Worm (Caenorhabditis elegans): ENCODE results near the gene ifbp-1.

ifbp-1 gene

DNA sequence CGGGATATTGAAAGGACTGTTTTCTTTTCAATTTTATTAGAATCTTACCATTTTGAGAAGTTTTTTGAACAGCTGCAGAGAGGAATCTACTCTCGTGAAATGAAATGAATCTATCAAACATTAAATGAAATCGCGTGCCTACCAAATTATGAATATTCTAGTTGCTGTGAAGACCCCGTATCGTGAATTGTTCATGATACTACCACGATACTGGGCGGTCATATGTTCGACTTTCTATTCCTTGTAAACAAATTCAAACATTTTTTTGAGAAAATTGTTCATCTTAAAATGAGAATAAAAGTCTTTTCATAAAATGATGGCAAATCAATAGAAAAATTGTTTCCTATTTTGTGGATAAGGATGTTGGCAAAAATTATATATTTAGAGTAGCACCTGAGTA lies 5.7 kb upstream of the ifbp-1 start, which contains the start of gene gcy-34:
gcy-34 (minus strand) TSS at position 101 of the 400 bp plus-strand sequence.
- no peak for TF ChIP-seq unc-30 (tag; optimal IDR thresholded peaks at IDR 0.05)
- TF ChIP-seq vab-15 (tag; optimal IDR thresholded peaks at IDR 0.05), result no peak
- no peak for TF ChIP-seq hlh-4 (tag; optimal IDR thresholded peaks at IDR 0.05)
- no peak for TF ChIP-seq grh-1 (GFP tag; IDR thresholded peaks at IDR 0.05)
- peak; percentile 1 for TF ChIP-seq nhr-11 (tag; optimal IDR thresholded peaks at IDR 0.05)
- no peak for TF ChIP-seq ceh-88 (GFP tag; IDR thresholded peaks at IDR 0.05)

DNA sequence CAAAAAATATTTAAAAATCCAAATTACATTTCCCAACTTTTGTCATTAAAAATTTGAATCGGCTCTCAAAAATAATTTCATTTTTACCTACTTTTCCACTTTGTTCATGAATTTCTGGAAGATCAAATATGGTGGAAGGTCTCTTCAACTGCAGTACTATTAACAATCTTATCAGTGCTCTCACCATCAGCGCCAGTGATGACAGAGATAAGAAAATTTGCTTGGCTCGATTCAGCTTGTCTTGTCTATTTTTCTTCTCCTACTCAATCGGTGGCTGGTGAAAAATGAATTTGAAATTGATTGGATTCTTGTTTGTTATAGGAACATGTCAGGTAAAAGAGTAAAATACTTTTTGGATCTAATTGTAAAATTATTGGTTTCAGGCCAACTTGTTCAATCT lies 918 bp upstream of the ifbp-1 start, which contains the start of gene cpz-2:
cpz-2 (plus strand) TSS at position 210 of the 400 bp plus-strand sequence.
- TF ChIP-seq hlh-4 (tag; optimal IDR thresholded peaks at IDR 0.05) (no peak), elt-2 (tag; optimal IDR thresholded peaks at IDR 0.05) (peak; percentile 56), snu-23 (GFP tag; optimal IDR thresholded peaks at IDR 0.05) (no peak), unc-86 (tag; optimal IDR thresholded peaks at IDR 0.05) (no peak), nhr-77 (tag; optimal IDR thresholded peaks at IDR 0.05) (no peak), lin-13 (GFP tag; optimal IDR thresholded peaks at IDR 0.05) (no peak), zag-1 (tag; optimal IDR thresholded peaks at IDR 0.05) (no peak), aly-2 (tag; optimal IDR thresholded peaks at IDR 0.05) (no peak)

DNA sequence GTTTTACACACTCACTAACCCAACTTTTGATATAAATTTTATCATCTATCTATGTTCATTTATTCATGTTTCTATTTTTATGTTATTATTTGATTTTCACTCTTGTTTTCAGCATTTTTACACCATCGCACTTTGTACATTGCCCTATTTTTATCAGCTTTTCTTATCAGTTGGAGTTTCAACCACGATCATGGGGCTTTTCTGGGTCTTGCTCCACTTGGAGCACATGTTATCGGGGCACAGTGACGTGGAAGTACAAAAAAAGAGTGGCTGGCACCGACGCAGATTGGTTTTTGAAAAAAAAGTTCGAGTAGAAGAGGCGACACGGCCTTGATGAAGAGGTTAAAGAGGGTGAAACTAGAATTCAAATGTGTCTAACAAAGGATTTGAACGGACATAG lies 2.9 kb downstream of the ifbp-1 start:
- TF ChIP-seq C04F5.9 (tag; optimal IDR thresholded peaks at IDR 0.05), result no peak
- peak; percentile 26 for TF ChIP-seq pax-3 (tag; optimal IDR thresholded peaks at IDR 0.05)
- no peak for TF ChIP-seq C34B4.2 (tag; optimal IDR thresholded peaks at IDR 0.05)
- TF ChIP-seq jun-1 (tag; optimal IDR thresholded peaks at IDR 0.05), result peak; percentile 15
- peak; percentile 30 for TF ChIP-seq nhr-20 (tag; optimal IDR thresholded peaks at IDR 0.05)
- no peak for TF ChIP-seq hpl-2 (GFP tag; optimal IDR thresholded peaks at IDR 0.05)
- no peak for TF ChIP-seq aha-1 (tag; optimal IDR thresholded peaks at IDR 0.05)
- no peak for TF ChIP-seq aly-2 (tag; optimal IDR thresholded peaks at IDR 0.05)
- TF ChIP-seq hlh-4 (tag; optimal IDR thresholded peaks at IDR 0.05), result no peak
- no peak for TF ChIP-seq unc-86 (tag; optimal IDR thresholded peaks at IDR 0.05)
- TF ChIP-seq unc-30 (tag; optimal IDR thresholded peaks at IDR 0.05), result no peak
- TF ChIP-seq hlh-17 (GFP tag; optimal IDR thresholded peaks at IDR 0.05; ENCODE audit: borderline replicate concordance), result no peak
- no peak for TF ChIP-seq efl-3 (GFP tag; optimal IDR thresholded peaks at IDR 0.05)
- TF ChIP-seq lin-14 (GFP tag; optimal IDR thresholded peaks at IDR 0.05), result no peak
- no peak for TF ChIP-seq unc-98 (GFP tag; IDR thresholded peaks at IDR 0.05)
- TF ChIP-seq nhr-47 (tag; optimal IDR thresholded peaks at IDR 0.05), result no peak
- TF ChIP-seq sptf-1 (tag; optimal IDR thresholded peaks at IDR 0.05), result no peak
- no peak for TF ChIP-seq pag-3 (tag; optimal IDR thresholded peaks at IDR 0.05; ENCODE audit: borderline replicate concordance, insufficient read depth)
- no peak for TF ChIP-seq unc-62 (GFP tag; optimal IDR thresholded peaks at IDR 0.05)
- no peak for TF ChIP-seq nhr-237 (tag; optimal IDR thresholded peaks at IDR 0.05)
- TF ChIP-seq efl-1 (optimal IDR thresholded peaks at IDR 0.05), result no peak
- peak in 1 of 2 experiments; percentile 60 for TF ChIP-seq efl-1 (GFP tag; optimal IDR thresholded peaks at IDR 0.05 in 1 of 2)
- no peak for TF ChIP-seq egl-13 (tag; optimal IDR thresholded peaks at IDR 0.05)
- TF ChIP-seq sox-4 (tag; optimal IDR thresholded peaks at IDR 0.05), result no peak
- TF ChIP-seq F16B12.6 (tag; optimal IDR thresholded peaks at IDR 0.05), result no peak
- TF ChIP-seq zip-4 (GFP tag; optimal IDR thresholded peaks at IDR 0.05), result no peak
- TF ChIP-seq tlp-1 (tag; optimal IDR thresholded peaks at IDR 0.05), result no peak
- TF ChIP-seq nhr-90 (tag; optimal IDR thresholded peaks at IDR 0.05; ENCODE audit: poor library complexity), result peak; percentile 16
- no peak for TF ChIP-seq ceh-90 (tag; optimal IDR thresholded peaks at IDR 0.05)
- no peak for TF ChIP-seq swsn-7 (tag; optimal IDR thresholded peaks at IDR 0.05)
- no peak for TF ChIP-seq ceh-88 (GFP tag; IDR thresholded peaks at IDR 0.05)
- no peak for TF ChIP-seq vab-15 (tag; optimal IDR thresholded peaks at IDR 0.05)
- TF ChIP-seq mef-2 (tag; optimal IDR thresholded peaks at IDR 0.05), result no peak
- TF ChIP-seq elt-2 (tag; optimal IDR thresholded peaks at IDR 0.05), result peak; percentile 97
- TF ChIP-seq ceh-82 (tag; optimal IDR thresholded peaks at IDR 0.05), result no peak
- no peak for TF ChIP-seq Y116A8C.19 (tag; optimal IDR thresholded peaks at IDR 0.05; ENCODE audit: borderline replicate concordance)
- no peak for TF ChIP-seq nhr-12 (tag; optimal IDR thresholded peaks at IDR 0.05)
- TF ChIP-seq dpl-1 (GFP tag; optimal IDR thresholded peaks at IDR 0.05), result peak in 1 of 3 experiments; percentile 9
- peak; percentile 37 for TF ChIP-seq nhr-71 (tag; optimal IDR thresholded peaks at IDR 0.05)
- peak in 1 of 2 experiments; percentile 48 for TF ChIP-seq lin-35 (GFP tag; optimal IDR thresholded peaks at IDR 0.05)
- TF ChIP-seq mep-1 (tag; optimal IDR thresholded peaks at IDR 0.05), result no peak
- TF ChIP-seq isw-1 (GFP tag; IDR thresholded peaks at IDR 0.05), result no peak
